Worm (Caenorhabditis elegans): ENCODE data around the gene M199.134.
"Not testable (repeated sequence)": the region's sequence is repeated elsewhere in the genome, so short reads cannot be mapped to it uniquely, and the experiment has no call there.

The M199.134 gene

ce11 chrIV:15113117-15113516 lies at the start of gene M199.134:
M199.134 (minus strand) TSS chrIV:15113217.
- TF ChIP-seq irx-1 (tag; optimal IDR thresholded peaks at IDR 0.05) = no peak
- no peak for TF ChIP-seq aly-2 (tag; optimal IDR thresholded peaks at IDR 0.05)
- TF ChIP-seq dpl-1 (GFP tag; optimal IDR thresholded peaks at IDR 0.05) = no peak
- no peak for TF ChIP-seq hpl-2 (GFP tag; optimal IDR thresholded peaks at IDR 0.05)
- TF ChIP-seq swsn-7 (tag; optimal IDR thresholded peaks at IDR 0.05) = no peak

ce11 chrIV:15147104-15147503 lies 34.1 kb upstream of the M199.134 start, which contains the start of gene str-78:
str-78 (minus strand) TSS chrIV:15147204.
- no peak for TF ChIP-seq skn-1 (tag; optimal IDR thresholded peaks at IDR 0.05)
- TF ChIP-seq nhr-84 (tag; optimal IDR thresholded peaks at IDR 0.05) = no peak
- TF ChIP-seq isw-1 (GFP tag; IDR thresholded peaks at IDR 0.05) = no peak
- no peak for TF ChIP-seq pqm-1 (tag; optimal IDR thresholded peaks at IDR 0.05)
- TF ChIP-seq nhr-11 (tag; optimal IDR thresholded peaks at IDR 0.05) = no peak
- no peak for TF ChIP-seq jun-1 (tag; optimal IDR thresholded peaks at IDR 0.05)
- TF ChIP-seq nhr-77 (tag; optimal IDR thresholded peaks at IDR 0.05) = no peak
- TF ChIP-seq alr-1 (tag; optimal IDR thresholded peaks at IDR 0.05; ENCODE audit: borderline replicate concordance) = no peak
- TF ChIP-seq sox-4 (tag; optimal IDR thresholded peaks at IDR 0.05) = no peak
- no peak for TF ChIP-seq lin-15B (tag; optimal IDR thresholded peaks at IDR 0.05)
- TF ChIP-seq snu-23 (GFP tag; optimal IDR thresholded peaks at IDR 0.05) = no peak
- TF ChIP-seq mep-1 (tag; optimal IDR thresholded peaks at IDR 0.05) = no peak
- TF ChIP-seq unc-30 (tag; optimal IDR thresholded peaks at IDR 0.05) = no peak
- no peak for TF ChIP-seq lin-35 (GFP tag; optimal IDR thresholded peaks at IDR 0.05)
- TF ChIP-seq nhr-76 (tag; optimal IDR thresholded peaks at IDR 0.05) = no peak
- TF ChIP-seq elt-3 (tag; optimal IDR thresholded peaks at IDR 0.05) = no peak

- TF ChIP-seq ceh-8 (GFP tag; optimal IDR thresholded peaks at IDR 0.05) (no peak), aly-2 (tag; optimal IDR thresholded peaks at IDR 0.05) (no peak), elt-3 (tag; optimal IDR thresholded peaks at IDR 0.05) (no peak), skn-1 (tag; optimal IDR thresholded peaks at IDR 0.05) (no peak), nhr-84 (tag; optimal IDR thresholded peaks at IDR 0.05) (no peak), pax-3 (tag; optimal IDR thresholded peaks at IDR 0.05) (no peak), snu-23 (GFP tag; optimal IDR thresholded peaks at IDR 0.05) (no peak), C34B4.2 (tag; optimal IDR thresholded peaks at IDR 0.05) (no peak), zip-4 (GFP tag; optimal IDR thresholded peaks at IDR 0.05) (no peak), efl-1 (optimal IDR thresholded peaks at IDR 0.05) (no peak), efl-1 (GFP tag; optimal IDR thresholded peaks at IDR 0.05 in 1 of 2) (no peak), sup-37 (GFP tag; optimal IDR thresholded peaks at IDR 0.05) (no peak), Y116A8C.19 (tag; optimal IDR thresholded peaks at IDR 0.05; ENCODE audit: borderline replicate concordance) (no peak)
Observed at ce11 chrIV:15140832-15141231, 27.8 kb upstream of the M199.134 start, which contains the start of gene srg-51. srg-51 (minus strand) TSS chrIV:15140932.

ce11 chrIV:15133899-15134298 lies 20.9 kb upstream of the M199.134 start, which contains the start of gene M199.8:
M199.8 (minus strand) TSS chrIV:15133999.
- not testable (repeated sequence) for TF ChIP-seq nhr-47 (tag; optimal IDR thresholded peaks at IDR 0.05); dsc-1 (tag; optimal IDR thresholded peaks at IDR 0.05); nhr-85 (tag)

ce11 chrIV:15131697-15132096 lies 18.7 kb upstream of the M199.134 start, which contains the start of gene col-135:
col-135 (minus strand) TSS chrIV:15131797.
- no peak for TF ChIP-seq fkh-10 (GFP tag; optimal IDR thresholded peaks at IDR 0.05)
- TF ChIP-seq Y116A8C.19 (tag; optimal IDR thresholded peaks at IDR 0.05; ENCODE audit: borderline replicate concordance) = no peak
- no peak for TF ChIP-seq hpl-2 (GFP tag; optimal IDR thresholded peaks at IDR 0.05)
- no peak for TF ChIP-seq unc-98 (GFP tag; IDR thresholded peaks at IDR 0.05)

Data from whole organism, L1 larva.